Worm (Caenorhabditis elegans): ENCODE measurements around the gene F54H5.14.

ce11 chrII:6658766-6659165 is 33.6 kb upstream of the F54H5.14 start, which contains the start of gene T19D12.10:
- no peak for TF ChIP-seq dmd-4 (tag; optimal IDR thresholded peaks at IDR 0.05)
- TF ChIP-seq F13H6.1 (tag; optimal IDR thresholded peaks at IDR 0.05): no peak
- no peak for TF ChIP-seq ceh-82 (tag; optimal IDR thresholded peaks at IDR 0.05)
- no peak for TF ChIP-seq elt-3 (tag; optimal IDR thresholded peaks at IDR 0.05)

Data from whole organism, L2 larva.